Worm (Caenorhabditis elegans) whole organism, late embryonic: ENCODE data around the gene T11F9.1.

Experiments used
- C08G9.2 ChIP-seq: sonication (generic microtip); optimal IDR thresholded peaks from 2 replicates; lab custom pipeline; 2016; ENCODE audit warnings: mild to moderate bottlenecking, missing genetic modification characterization, moderate library complexity, missing compliant biosample characterization
- F13H6.1 ChIP-seq: sonication (generic microtip); optimal IDR thresholded peaks from 2 replicates; lab custom pipeline; 2016; ENCODE audit warnings: missing genetic modification characterization, missing compliant biosample characterization
- K09A11.1 ChIP-seq: sonication (generic microtip); optimal IDR thresholded peaks from 2 replicates; lab custom pipeline; 2017; ENCODE audit warnings: antibody characterized with exemption, mild to moderate bottlenecking, missing genetic modification characterization, missing compliant biosample characterization; ENCODE audit not compliant: insufficient read depth
- Y22D7AL.16 ChIP-seq: sonication (generic microtip); optimal IDR thresholded peaks from 2 replicates; lab custom pipeline; 2016; ENCODE audit warnings: missing genetic modification characterization, missing compliant biosample characterization
- ama-1 ChIP-seq: fragments of 150-350 bp; optimal IDR thresholded peaks from 2 replicates; lab custom pipeline; 2014
- ceh-14 ChIP-seq: sonication (generic microtip); optimal IDR thresholded peaks from 2 replicates; lab custom pipeline; 2016; ENCODE audit warnings: missing genotype, missing genetic modification characterization, missing compliant biosample characterization
- ceh-18 ChIP-seq: sonication (generic microtip); optimal IDR thresholded peaks from 2 replicates; lab custom pipeline; 2016; ENCODE audit warnings: missing genetic modification characterization, missing compliant biosample characterization
- ceh-19 ChIP-seq: fragments of 200-800 bp; sonication (Bioruptor generic); optimal IDR thresholded peaks from 2 replicates; lab custom pipeline; 2018; ENCODE audit warnings: mild to moderate bottlenecking, missing genetic modification characterization, missing compliant biosample characterization
- ceh-31 ChIP-seq: sonication (generic microtip); optimal IDR thresholded peaks from 2 replicates; lab custom pipeline; 2016; ENCODE audit warnings: missing genetic modification characterization, missing compliant biosample characterization
- ceh-34 ChIP-seq: sonication (generic microtip); optimal IDR thresholded peaks from 2 replicates; lab custom pipeline; 2016; ENCODE audit warnings: mild to moderate bottlenecking, missing genetic modification characterization, missing compliant biosample characterization
- ceh-48 ChIP-seq: sonication (generic microtip); optimal IDR thresholded peaks from 2 replicates; lab custom pipeline; 2016; ENCODE audit warnings: missing genetic modification characterization, inconsistent platforms, missing compliant biosample characterization
- ceh-6 ChIP-seq: fragments of 200-800 bp; sonication (Bioruptor generic); optimal IDR thresholded peaks from 2 replicates; lab custom pipeline; 2018; ENCODE audit warnings: mild to moderate bottlenecking, missing genetic modification characterization, missing compliant biosample characterization
- fkh-10 ChIP-seq: fragments of 150-350 bp; optimal IDR thresholded peaks from 2 replicates; lab custom pipeline; 2014; ENCODE audit warnings: missing biosample characterization, missing genetic modification reagents, missing genetic modification characterization
- fkh-6 ChIP-seq: sonication (generic microtip); optimal IDR thresholded peaks from 2 replicates; lab custom pipeline; 2016; ENCODE audit warnings: missing genetic modification characterization, missing compliant biosample characterization
- hlh-15 ChIP-seq: sonication (generic microtip); optimal IDR thresholded peaks from 2 replicates; lab custom pipeline; 2016; ENCODE audit warnings: missing genetic modification characterization, missing compliant biosample characterization
- hlh-30 ChIP-seq: sonication (generic microtip); optimal IDR thresholded peaks from 2 replicates; lab custom pipeline; 2017; ENCODE audit warnings: antibody characterized with exemption, missing genetic modification characterization, missing compliant biosample characterization; ENCODE audit not compliant: insufficient read depth
- hlh-6 ChIP-seq: sonication (generic microtip); optimal IDR thresholded peaks from 2 replicates; lab custom pipeline; 2016; ENCODE audit warnings: missing genotype, missing genetic modification characterization, missing compliant biosample characterization
- lin-11 ChIP-seq: fragments of 200-800 bp; sonication (Bioruptor generic); optimal IDR thresholded peaks from 2 replicates; lab custom pipeline; 2018; ENCODE audit warnings: mild to moderate bottlenecking, missing genetic modification characterization, missing compliant biosample characterization
- madf-2 ChIP-seq: sonication (generic microtip); optimal IDR thresholded peaks from 2 replicates; lab custom pipeline; 2017; ENCODE audit warnings: missing genetic modification characterization, missing compliant biosample characterization
- nfya-1 ChIP-seq: sonication (generic microtip); optimal IDR thresholded peaks from 2 replicates; lab custom pipeline; 2017; ENCODE audit warnings: missing genetic modification characterization, mild to moderate bottlenecking, missing compliant biosample characterization, antibody characterized with exemption, moderate library complexity
- nhr-11 ChIP-seq: fragments of 150-350 bp; optimal IDR thresholded peaks from 2 replicates; lab custom pipeline; 2014; ENCODE audit warnings: missing biosample characterization, missing genetic modification characterization
- pag-3 ChIP-seq: sonication (generic microtip); optimal IDR thresholded peaks from 2 replicates; lab custom pipeline; 2016; ENCODE audit warnings: missing compliant biosample characterization, missing genetic modification characterization, borderline replicate concordance
- pat-9 ChIP-seq: fragments of 200-800 bp; sonication (Bioruptor generic); optimal IDR thresholded peaks from 2 replicates; lab custom pipeline; 2018; ENCODE audit warnings: mild to moderate bottlenecking, missing genetic modification characterization, moderate library complexity, missing compliant biosample characterization
- ref-2 ChIP-seq: sonication (generic microtip); optimal IDR thresholded peaks from 2 replicates; lab custom pipeline; 2016; ENCODE audit warnings: missing genetic modification characterization, missing compliant biosample characterization
- rnt-1 ChIP-seq: sonication (generic microtip); optimal IDR thresholded peaks from 2 replicates; lab custom pipeline; 2016; ENCODE audit warnings: missing genetic modification characterization, missing compliant biosample characterization
- sdc-2 ChIP-seq: sonication (generic microtip); optimal IDR thresholded peaks from 2 replicates; lab custom pipeline; 2016; ENCODE audit warnings: missing genotype, missing genetic modification characterization, missing compliant biosample characterization
- sox-4 ChIP-seq: sonication (generic microtip); optimal IDR thresholded peaks from 2 replicates; lab custom pipeline; 2017; ENCODE audit warnings: mild to moderate bottlenecking, missing genetic modification characterization, inconsistent platforms, missing compliant biosample characterization
- syd-9 ChIP-seq: sonication (generic microtip); optimal IDR thresholded peaks from 2 replicates; lab custom pipeline; 2016; ENCODE audit warnings: mild to moderate bottlenecking, missing genetic modification characterization, moderate library complexity, missing compliant biosample characterization
- tbx-2 ChIP-seq: sonication (generic microtip); optimal IDR thresholded peaks from 2 replicates; lab custom pipeline; 2016; ENCODE audit warnings: missing genetic modification characterization, missing compliant biosample characterization
- unc-42 ChIP-seq: sonication (generic microtip); optimal IDR thresholded peaks from 2 replicates; lab custom pipeline; 2016; ENCODE audit warnings: missing genotype, missing genetic modification characterization, missing compliant biosample characterization
- unc-55 ChIP-seq: sonication (generic microtip); optimal IDR thresholded peaks from 2 replicates; lab custom pipeline; 2017; ENCODE audit warnings: missing biosample characterization, missing genetic modification reagents, missing genetic modification characterization
- unc-86 ChIP-seq: sonication (generic microtip); optimal IDR thresholded peaks from 2 replicates; lab custom pipeline; 2016; ENCODE audit warnings: missing genetic modification characterization, missing compliant biosample characterization

Gene T11F9.1

ce11 chrV:11439202-11439601 is 20.2 kb upstream of the T11F9.1 start:
- TF ChIP-seq ceh-31 (tag; lab: Kevin White, UChicago) = no peak
- no peak for TF ChIP-seq hlh-30 (tag; lab: Kevin White, UChicago)
- no peak for TF ChIP-seq nhr-11
- TF ChIP-seq pat-9 (tag; lab: Kevin White, UChicago) = no peak
- TF ChIP-seq Y22D7AL.16 (tag; lab: Kevin White, UChicago) = no peak
- no peak for TF ChIP-seq hlh-6 (tag; lab: Kevin White, UChicago)
- TF ChIP-seq ceh-14 (tag; lab: Kevin White, UChicago) = no peak
- no peak for TF ChIP-seq sdc-2
- no peak for TF ChIP-seq K09A11.1 (tag; lab: Kevin White, UChicago)
- no peak for TF ChIP-seq madf-2 (tag; lab: Kevin White, UChicago)

- TF ChIP-seq fkh-10 (GFP tag; lab: Kevin White, UChicago) (no peak), unc-86 (tag; lab: Kevin White, UChicago) (no peak), ceh-18 (tag; lab: Kevin White, UChicago) (no peak), sox-4 (no peak), tbx-2 (no peak), K09A11.1 (tag; lab: Kevin White, UChicago) (no peak)
These were observed 15.9 kb upstream of the T11F9.1 start, which contains the start of gene F57B7.2 for ce11 chrV:11443503-11443902. F57B7.2 (minus strand) TSS chrV:11443603.

DNA sequence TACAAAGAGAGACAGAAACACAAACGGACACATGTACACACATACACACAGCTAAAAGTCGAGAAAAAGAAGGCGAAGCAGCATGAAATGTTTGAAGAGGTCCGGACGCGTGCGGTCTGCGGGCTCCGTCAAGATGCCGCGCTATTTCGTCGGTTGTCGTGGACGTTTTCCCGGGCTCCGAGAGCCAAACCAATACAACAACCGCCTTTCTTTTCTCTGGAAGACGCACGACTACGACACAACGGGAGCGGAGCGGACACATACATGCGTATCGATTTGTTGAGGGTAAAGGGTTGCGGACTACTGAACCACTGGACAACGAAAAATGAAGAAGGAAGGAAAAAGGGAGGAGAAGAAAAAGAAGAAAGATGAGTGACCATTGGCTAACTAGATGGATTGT is 14.0 kb upstream of the T11F9.1 start:
- peak; percentile 6 for TF ChIP-seq ceh-18 (tag; lab: Kevin White, UChicago)
- TF ChIP-seq nhr-11 = no peak
- TF ChIP-seq ceh-48 (tag; lab: Kevin White, UChicago) = peak; percentile 89
- peak; percentile 44 for TF ChIP-seq ceh-14 (tag; lab: Kevin White, UChicago)
- no peak for TF ChIP-seq rnt-1 (tag; lab: Kevin White, UChicago)
- TF ChIP-seq ceh-6 (GFP tag; lab: Kevin White, UChicago) = no peak
- peak; percentile 17 for TF ChIP-seq C08G9.2
- no peak for TF ChIP-seq lin-11 (tag; lab: Kevin White, UChicago)
- TF ChIP-seq fkh-6 (tag; lab: Kevin White, UChicago) = no peak
- TF ChIP-seq ama-1 (lab: Kevin White, UChicago) = no peak
- TF ChIP-seq unc-42 = peak; percentile 40
- peak; percentile 28 for TF ChIP-seq F13H6.1 (tag; lab: Kevin White, UChicago)
- no peak for TF ChIP-seq syd-9
- TF ChIP-seq sdc-2 = peak; percentile 7
- peak; percentile 69 for TF ChIP-seq nfya-1
- peak; percentile 39 for TF ChIP-seq tbx-2
- peak; percentile 39 for TF ChIP-seq ceh-34 (tag; lab: Kevin White, UChicago)
- peak; percentile 62 for TF ChIP-seq ref-2 (tag; lab: Kevin White, UChicago)
- TF ChIP-seq ceh-31 (tag; lab: Kevin White, UChicago) = peak; percentile 51
- TF ChIP-seq ceh-19 (GFP tag; lab: Kevin White, UChicago) = peak; percentile 49
- TF ChIP-seq unc-55 (GFP tag; lab: Kevin White, UChicago) = no peak
- no peak for TF ChIP-seq hlh-15 (tag; lab: Kevin White, UChicago)
- TF ChIP-seq, all 69 proteins: peak for 13

DNA sequence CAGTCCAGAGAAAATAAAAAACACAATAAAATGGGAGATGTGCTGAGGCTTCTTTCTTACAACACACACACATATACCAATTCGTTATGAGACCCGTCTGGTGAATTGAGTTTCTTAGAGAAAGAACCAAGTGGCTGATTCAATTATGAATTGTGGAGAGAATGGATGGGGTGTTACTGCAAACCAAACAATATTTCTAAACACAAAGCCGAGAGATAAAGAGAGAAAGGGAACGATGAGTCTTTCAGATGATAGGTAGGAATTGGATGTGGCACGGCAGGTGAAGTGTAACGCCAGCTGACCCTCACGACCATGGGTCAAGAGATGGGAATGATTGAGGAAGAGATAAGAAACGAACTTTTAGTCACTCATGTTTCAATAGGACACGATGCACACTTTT is 13.1 kb upstream of the T11F9.1 start, which contains the start of gene mig-17:
Gene mig-17, plus strand, starts transcription at position 389 of the 400 bp plus-strand sequence.
- TF ChIP-seq unc-55 (GFP tag; lab: Kevin White, UChicago) = peak; percentile 36
- TF ChIP-seq unc-42 = peak; percentile 85
- TF ChIP-seq K09A11.1 (tag; lab: Kevin White, UChicago) = no peak
- TF ChIP-seq lin-11 (tag; lab: Kevin White, UChicago) = no peak
- TF ChIP-seq hlh-15 (tag; lab: Kevin White, UChicago) = no peak

DNA sequence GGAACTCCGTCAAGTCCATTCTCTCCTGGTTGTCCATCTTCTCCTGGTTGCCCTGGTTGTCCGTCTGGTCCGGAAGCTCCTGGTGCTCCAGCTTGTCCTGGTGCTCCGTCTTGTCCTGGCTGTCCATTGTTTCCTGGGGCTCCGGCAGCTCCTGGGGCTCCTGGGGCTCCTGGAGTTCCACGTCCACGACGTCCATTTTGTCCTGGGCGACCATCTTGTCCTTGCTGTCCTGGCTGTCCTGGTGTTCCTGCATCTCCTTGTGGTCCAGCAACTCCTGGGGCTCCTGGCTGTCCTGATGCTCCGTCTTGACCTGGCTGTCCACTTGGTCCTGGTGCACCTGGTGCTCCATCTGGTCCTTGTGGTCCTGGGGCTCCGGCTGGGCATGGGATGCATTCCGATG is 10.0 kb upstream of the T11F9.1 start:
- TF ChIP-seq tbx-2 (no peak), Y22D7AL.16 (tag; lab: Kevin White, UChicago) (peak; percentile 13), lin-11 (tag; lab: Kevin White, UChicago) (no peak), ceh-14 (tag; lab: Kevin White, UChicago) (no peak), pag-3 (tag; lab: Kevin White, UChicago) (peak; percentile 6), hlh-6 (tag; lab: Kevin White, UChicago) (peak; percentile 46)
